ENCODE assay signal across 4 fruit fly cellular contexts in the genomic region with DNA sequence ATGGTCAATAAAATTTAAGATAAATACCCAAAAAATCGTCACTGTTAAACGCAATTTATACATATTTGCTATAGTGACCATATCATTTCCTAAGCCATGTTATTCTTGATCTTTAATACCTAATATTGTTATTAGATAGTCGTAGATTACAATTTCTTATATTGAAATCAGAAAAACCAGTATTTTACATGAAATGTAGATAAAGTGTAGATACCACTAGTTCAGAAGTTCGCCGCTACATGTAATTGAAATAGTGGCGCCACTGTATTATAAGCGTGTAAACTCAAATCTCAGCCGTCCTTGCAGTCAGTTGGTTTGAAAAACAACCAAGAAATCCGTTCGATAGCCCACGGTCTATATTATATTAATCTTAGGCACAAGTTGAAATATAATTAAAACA.
A peak's percentile ranks its signal among the peaks of the same experiment; 100 is the strongest.
TF ChIP-seq lines count a peak whose summit lies in the region.

No protein-coding gene starts in this region.

- TF ChIP-seq CTCF in S2 (optimal IDR thresholded peaks at IDR 0.05; lab: Kevin White, UChicago), result peak; percentile 84 to 90
- peak; percentile 94 for TF ChIP-seq CTCF in whole organism, embryonic (GFP tag; optimal IDR thresholded peaks at IDR 0.05; lab: Kevin White, UChicago)

TF ChIP-seq in whole organism, embryonic, 481 proteins besides CTCF, POLR2A, EP300 and RAD21 (continues in another document):
- peak; percentile 65; the same call in 2 of the 3 replicates for TF ChIP-seq CG2199 (GFP tag; IDR thresholded peaks at IDR 0.05; lab: Robert Waterston, UW)
- no peak for TF ChIP-seq CG10565 (GFP tag; optimal IDR thresholded peaks at IDR 0.05; lab: Kevin White, UChicago)
- TF ChIP-seq knrl (GFP tag; IDR thresholded peaks at IDR 0.05; lab: Robert Waterston, UW; ENCODE audit: partially characterized antibody), result peak; percentile 50; the same call in 2 of the 3 replicates
- peak; percentile 11 for TF ChIP-seq grau (tag; optimal IDR thresholded peaks at IDR 0.05; lab: Kevin White, UChicago)
- TF ChIP-seq az2 (GFP tag; optimal IDR thresholded peaks at IDR 0.05; lab: Kevin White, UChicago), result peak; percentile 7
- TF ChIP-seq CG1024 (GFP tag; IDR thresholded peaks at IDR 0.05; lab: Robert Waterston, UW), result peak; percentile 2; the same call in 1 of the 2 replicates
- TF ChIP-seq Hr51 (GFP tag; optimal IDR thresholded peaks at IDR 0.05; lab: Kevin White, UChicago), result peak in 1 of 2 experiments; percentile 14
- TF ChIP-seq CG4854 (GFP tag; optimal IDR thresholded peaks at IDR 0.05; lab: Kevin White, UChicago), result no peak
- TF ChIP-seq Dek (tag; optimal IDR thresholded peaks at IDR 0.05; lab: Kevin White, UChicago), result no peak
- TF ChIP-seq pita (GFP tag; optimal IDR thresholded peaks at IDR 0.05; lab: Kevin White, UChicago), result peak; percentile 32
- TF ChIP-seq dmrt99B (tag; optimal IDR thresholded peaks at IDR 0.05; lab: Kevin White, UChicago), result no peak
- no peak for TF ChIP-seq Drgx (GFP tag; IDR thresholded peaks at IDR 0.05; lab: Robert Waterston, UW)
- peak; percentile 1 for TF ChIP-seq NfI (GFP tag; optimal IDR thresholded peaks at IDR 0.05; lab: Kevin White, UChicago)
- no peak for TF ChIP-seq eyg (GFP tag; optimal IDR thresholded peaks at IDR 0.05; lab: Kevin White, UChicago)
- no peak for TF ChIP-seq CG8924 (tag; optimal IDR thresholded peaks at IDR 0.05; lab: Kevin White, UChicago)
- TF ChIP-seq Kr (GFP tag; optimal IDR thresholded peaks at IDR 0.05; lab: Kevin White, UChicago), result no peak
- 0 out of 3 replicates have a peak, but pooled peaks have one; percentile 10 for TF ChIP-seq CG17361 (GFP tag; IDR thresholded peaks at IDR 0.05; lab: Robert Waterston, UW)
- TF ChIP-seq Dp (GFP tag; optimal IDR thresholded peaks at IDR 0.05; lab: Kevin White, UChicago), result peak; percentile 11
- TF ChIP-seq zen (tag; optimal IDR thresholded peaks at IDR 0.05; lab: Kevin White, UChicago), result peak; percentile 43
- TF ChIP-seq CG16813 (GFP tag; IDR thresholded peaks at IDR 0.05; lab: Robert Waterston, UW; ENCODE audit: partially characterized antibody), result peak; percentile 66
- TF ChIP-seq amos (GFP tag; IDR thresholded peaks at IDR 0.05; lab: Robert Waterston, UW; ENCODE audit: partially characterized antibody), result peak; percentile 73
- TF ChIP-seq Bgb (GFP tag; IDR thresholded peaks at IDR 0.05; lab: Robert Waterston, UW; ENCODE audit: partially characterized antibody), result peak; percentile 76
- peak; percentile 23; the same call in 1 of the 2 replicates for TF ChIP-seq slbo (GFP tag; IDR thresholded peaks at IDR 0.05; lab: Robert Waterston, UW)
- TF ChIP-seq Opbp (GFP tag; IDR thresholded peaks at IDR 0.05; lab: Robert Waterston, UW; ENCODE audit: partially characterized antibody), result 0 out of 3 replicates have a peak, but pooled peaks have one; percentile 39
- no peak for TF ChIP-seq pzg (GFP tag; optimal IDR thresholded peaks at IDR 0.05; lab: Kevin White, UChicago)
- no peak for TF ChIP-seq peb (GFP tag; IDR thresholded peaks at IDR 0.05; lab: Robert Waterston, UW)

TF ChIP-seq in whole organism, prepupa, 60 proteins besides CTCF, POLR2A, EP300 and RAD21:
- TF ChIP-seq Hr39 (GFP tag; optimal IDR thresholded peaks at IDR 0.05; lab: Kevin White, UChicago) (peak; percentile 5), spab (GFP tag; optimal IDR thresholded peaks at IDR 0.05; lab: Kevin White, UChicago) (no peak)

TF ChIP-seq in whole organism, wandering third instar larva, 38 proteins besides CTCF, POLR2A, EP300 and RAD21:
- TF ChIP-seq Dif (GFP tag; optimal IDR thresholded peaks at IDR 0.05; lab: Kevin White, UChicago; ENCODE audit: partially characterized antibody) (no peak), ey (GFP tag; optimal IDR thresholded peaks at IDR 0.05; lab: Kevin White, UChicago) (no peak), Myc (optimal IDR thresholded peaks at IDR 0.05; lab: Kevin White, UChicago) (peak; percentile 12), CG9705 (GFP tag; optimal IDR thresholded peaks at IDR 0.05; lab: Kevin White, UChicago) (no peak)
